Worm (Caenorhabditis elegans): Measurements from ENCODE around the gene glb-30.

ce11 chrIII:1652925-1653324 is 15.5 kb downstream of the glb-30 start:
- TF ChIP-seq hmg-11 (tag; optimal IDR thresholded peaks at IDR 0.05) (no peak), zag-1 (tag; optimal IDR thresholded peaks at IDR 0.05) (no peak), egl-27 (tag; optimal IDR thresholded peaks at IDR 0.05) (no peak), nhr-28 (tag; optimal IDR thresholded peaks at IDR 0.05) (no peak), ceh-28 (tag; optimal IDR thresholded peaks at IDR 0.05) (no peak), snpc-4 (tag; optimal IDR thresholded peaks at IDR 0.05) (no peak), nhr-23 (tag; optimal IDR thresholded peaks at IDR 0.05) (no peak), nfya-1 (tag; optimal IDR thresholded peaks at IDR 0.05; ENCODE audit: insufficient read depth) (no peak), pqm-1 (tag; optimal IDR thresholded peaks at IDR 0.05) (no peak), ama-1 (optimal IDR thresholded peaks at IDR 0.05) (no peak), lin-39 (tag; optimal IDR thresholded peaks at IDR 0.05) (no peak)

Measured in whole organism, L3 larva.